Worm (Caenorhabditis elegans): ENCODE data around the gene Y56A3A.33.
A peak's percentile ranks its signal among the peaks of the same experiment; 100 is the strongest.

The Y56A3A.33 gene

DNA sequence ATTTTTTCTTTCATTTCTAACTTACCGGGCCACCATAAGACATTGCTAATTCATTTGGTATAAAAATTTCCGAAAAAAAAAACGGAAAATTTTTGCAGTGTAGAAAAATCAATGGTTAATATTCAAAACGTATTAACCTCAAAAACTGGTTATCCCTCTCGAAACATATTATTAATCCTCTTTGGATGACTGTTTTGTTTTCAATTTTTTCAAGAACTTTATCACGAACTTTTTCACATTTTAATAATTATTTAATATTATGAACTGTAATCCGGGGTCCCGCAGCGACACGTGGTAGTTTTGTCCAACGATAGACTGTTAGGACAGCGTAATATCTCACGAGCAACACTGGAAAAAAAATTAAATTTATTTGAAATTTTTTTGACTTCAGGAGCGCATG lies 26.0 kb upstream of the Y56A3A.33 start, which contains the start of gene Y79H2A.12:
Y79H2A.12 (minus strand) TSS at position 101 of the 400 bp plus-strand sequence.
- no peak for TF ChIP-seq unc-62 (GFP tag; optimal IDR thresholded peaks at IDR 0.05)
- TF ChIP-seq lin-32 (GFP tag; optimal IDR thresholded peaks at IDR 0.05): no peak
- TF ChIP-seq nhr-12 (tag; optimal IDR thresholded peaks at IDR 0.05): no peak
- no peak for TF ChIP-seq nhr-2 (tag; optimal IDR thresholded peaks at IDR 0.05)
- TF ChIP-seq ces-1 (GFP tag; optimal IDR thresholded peaks at IDR 0.05): no peak
- TF ChIP-seq bed-3 (GFP tag; optimal IDR thresholded peaks at IDR 0.05): no peak
- no peak for TF ChIP-seq elt-3 (tag; optimal IDR thresholded peaks at IDR 0.05)
- no peak for TF ChIP-seq lsy-2 (tag; optimal IDR thresholded peaks at IDR 0.05)
- no peak for TF ChIP-seq drap-1 (GFP tag; optimal IDR thresholded peaks at IDR 0.05)
- TF ChIP-seq snpc-4 (tag; optimal IDR thresholded peaks at IDR 0.05): no peak
- no peak for TF ChIP-seq nhr-237 (tag; optimal IDR thresholded peaks at IDR 0.05)
- TF ChIP-seq ceh-39 (tag; optimal IDR thresholded peaks at IDR 0.05): no peak
- no peak for TF ChIP-seq tbx-8 (GFP tag; optimal IDR thresholded peaks at IDR 0.05)
- TF ChIP-seq blmp-1 (tag; optimal IDR thresholded peaks at IDR 0.05): no peak
- no peak for TF ChIP-seq sem-2 (GFP tag; optimal IDR thresholded peaks at IDR 0.05)
- TF ChIP-seq cnd-1 (tag; optimal IDR thresholded peaks at IDR 0.05): no peak
- TF ChIP-seq hlh-1 (tag; optimal IDR thresholded peaks at IDR 0.05): no peak

DNA sequence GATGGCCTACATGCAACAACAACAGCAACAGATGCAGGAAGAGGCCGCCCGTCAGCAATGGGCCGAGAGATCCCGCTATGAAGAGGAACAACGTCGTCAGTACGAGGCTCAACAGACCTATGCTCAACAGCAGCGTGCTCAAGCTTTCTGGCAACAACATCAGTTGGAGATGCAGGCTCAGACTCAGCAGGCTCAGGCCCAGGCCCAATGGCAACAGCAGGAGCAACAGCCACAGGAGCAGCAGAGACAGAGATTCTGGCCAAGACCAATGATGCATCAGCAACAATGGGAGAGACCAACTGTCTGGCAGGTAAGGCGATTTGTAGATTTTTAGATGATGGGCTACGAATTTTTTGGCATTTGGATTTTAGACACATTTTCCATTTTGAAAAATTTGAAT lies 19.5 kb upstream of the Y56A3A.33 start:
- TF ChIP-seq ceh-83 (GFP tag; optimal IDR thresholded peaks at IDR 0.05) (no peak), elt-3 (tag; optimal IDR thresholded peaks at IDR 0.05) (no peak), mls-2 (tag; optimal IDR thresholded peaks at IDR 0.05) (no peak), nhr-2 (tag; optimal IDR thresholded peaks at IDR 0.05) (no peak), blmp-1 (tag; optimal IDR thresholded peaks at IDR 0.05) (no peak), bed-3 (GFP tag; optimal IDR thresholded peaks at IDR 0.05) (no peak)

DNA sequence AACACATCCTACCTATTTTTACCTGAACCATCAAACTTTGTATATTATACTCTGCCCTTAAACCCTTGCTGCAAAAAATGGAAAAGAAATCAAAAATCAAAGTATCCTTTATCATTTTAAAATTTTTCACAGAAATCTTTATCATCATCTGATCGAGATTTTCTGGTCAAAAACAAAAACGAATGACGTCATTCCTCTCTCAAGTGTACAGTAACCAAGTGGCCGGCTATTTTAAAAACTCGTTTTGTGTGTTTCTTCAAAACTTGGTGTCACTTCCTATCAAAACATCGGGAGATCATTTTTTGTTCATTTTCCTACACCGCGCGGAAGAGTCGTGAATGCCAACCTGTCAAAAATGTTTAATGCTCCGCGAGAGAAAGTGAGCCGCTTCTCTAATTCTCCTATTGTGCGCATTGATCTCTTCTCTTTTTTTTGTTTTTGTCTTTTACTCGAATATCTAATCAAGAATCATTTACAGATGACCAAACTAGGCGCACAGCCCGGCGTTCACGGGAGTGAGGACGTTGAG lies 17.4 kb upstream of the Y56A3A.33 start, which contains the start of gene brp-1:
brp-1 (plus strand) TSS at position 479 of the 529 bp plus-strand sequence.
- TF ChIP-seq zip-8 (tag; optimal IDR thresholded peaks at IDR 0.05): peak; percentile 56
- no peak for TF ChIP-seq elt-3 (tag; optimal IDR thresholded peaks at IDR 0.05)
- no peak for TF ChIP-seq pha-4 (tag; optimal IDR thresholded peaks at IDR 0.05)

DNA sequence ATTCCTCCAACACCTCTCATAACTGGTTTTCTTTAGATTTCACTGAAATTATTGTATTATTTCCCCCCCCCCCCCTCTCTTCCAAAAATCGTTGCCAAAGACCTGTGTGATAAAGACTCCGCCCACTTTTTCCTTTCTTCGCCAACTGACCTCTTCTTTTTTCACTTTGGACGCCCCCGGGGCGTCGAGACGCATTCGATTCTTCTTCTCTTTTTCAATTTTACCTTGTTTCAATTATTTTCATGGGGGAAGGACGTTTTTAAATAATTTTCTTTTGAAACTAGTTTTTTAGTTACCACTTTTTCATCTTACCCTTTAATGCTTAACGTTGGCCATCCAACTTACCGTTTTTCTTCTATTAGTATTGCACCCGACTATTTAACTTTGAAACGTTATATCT lies 15.2 kb upstream of the Y56A3A.33 start:
- no peak for TF ChIP-seq ceh-83 (GFP tag; optimal IDR thresholded peaks at IDR 0.05)
- TF ChIP-seq snpc-4 (tag; optimal IDR thresholded peaks at IDR 0.05): no peak
- no peak for TF ChIP-seq ztf-11 (tag; optimal IDR thresholded peaks at IDR 0.05)
- TF ChIP-seq nhr-76 (tag; optimal IDR thresholded peaks at IDR 0.05): no peak
- no peak for TF ChIP-seq unc-39 (tag; optimal IDR thresholded peaks at IDR 0.05)
- TF ChIP-seq lsy-2 (tag; optimal IDR thresholded peaks at IDR 0.05): no peak
- no peak for TF ChIP-seq ham-2 (GFP tag; optimal IDR thresholded peaks at IDR 0.05)
- no peak for TF ChIP-seq elt-1 (tag; optimal IDR thresholded peaks at IDR 0.05; ENCODE audit: borderline replicate concordance, insufficient read depth)
- TF ChIP-seq hlh-1 (tag; optimal IDR thresholded peaks at IDR 0.05): no peak
- no peak for TF ChIP-seq flh-1 (GFP tag; optimal IDR thresholded peaks at IDR 0.05)
- no peak for TF ChIP-seq M03D4.4 (tag; optimal IDR thresholded peaks at IDR 0.05)
- no peak for TF ChIP-seq nhr-237 (tag; optimal IDR thresholded peaks at IDR 0.05)

DNA sequence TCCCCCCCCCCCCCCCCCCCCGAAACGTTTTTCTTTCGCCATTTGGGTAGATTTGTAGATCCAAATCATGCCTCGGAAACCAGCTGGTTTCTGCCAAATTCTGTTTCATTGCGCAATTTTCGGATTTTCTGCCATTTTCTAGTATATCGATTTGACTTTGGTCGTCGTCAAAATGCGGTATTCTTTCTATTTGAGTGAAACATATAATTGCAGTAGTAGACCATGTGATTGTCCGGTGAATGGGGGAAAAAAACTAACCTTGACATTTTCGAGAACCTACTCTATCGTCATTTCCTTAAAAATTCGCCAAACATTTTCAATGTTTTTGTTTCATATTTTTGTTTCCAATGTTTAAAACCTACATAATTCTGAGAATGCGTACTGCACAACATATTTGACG lies 12.9 kb upstream of the Y56A3A.33 start:
- TF ChIP-seq ceh-39 (tag; optimal IDR thresholded peaks at IDR 0.05) (no peak), tbx-8 (GFP tag; optimal IDR thresholded peaks at IDR 0.05) (no peak), pha-4 (tag; optimal IDR thresholded peaks at IDR 0.05) (no peak)

DNA sequence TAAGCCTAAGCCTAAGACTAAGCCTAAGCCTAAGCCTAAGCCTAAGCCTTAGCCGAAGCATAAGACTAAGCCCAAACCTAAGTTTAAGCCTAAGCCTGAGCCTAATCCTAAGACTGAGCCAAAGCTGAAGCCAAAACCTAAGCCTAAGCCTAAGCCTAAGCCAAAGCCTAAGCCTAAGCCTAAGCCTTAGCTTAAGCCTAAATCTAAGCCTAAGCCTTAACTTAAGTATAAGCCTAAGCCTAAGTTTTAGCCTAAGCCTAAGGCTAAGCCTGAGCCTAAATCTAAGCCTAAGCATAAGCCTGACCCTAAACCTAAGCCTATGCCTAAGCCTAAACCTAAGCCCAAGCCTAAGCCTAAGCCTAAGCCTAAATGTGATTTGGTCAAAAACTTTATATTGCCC lies 12.4 kb upstream of the Y56A3A.33 start:
- TF ChIP-seq ham-2 (GFP tag; optimal IDR thresholded peaks at IDR 0.05): peak; percentile 54
- TF ChIP-seq hlh-1 (tag; optimal IDR thresholded peaks at IDR 0.05): no peak
- no peak for TF ChIP-seq lsy-2 (tag; optimal IDR thresholded peaks at IDR 0.05)
- TF ChIP-seq unc-62 (GFP tag; optimal IDR thresholded peaks at IDR 0.05): no peak

DNA sequence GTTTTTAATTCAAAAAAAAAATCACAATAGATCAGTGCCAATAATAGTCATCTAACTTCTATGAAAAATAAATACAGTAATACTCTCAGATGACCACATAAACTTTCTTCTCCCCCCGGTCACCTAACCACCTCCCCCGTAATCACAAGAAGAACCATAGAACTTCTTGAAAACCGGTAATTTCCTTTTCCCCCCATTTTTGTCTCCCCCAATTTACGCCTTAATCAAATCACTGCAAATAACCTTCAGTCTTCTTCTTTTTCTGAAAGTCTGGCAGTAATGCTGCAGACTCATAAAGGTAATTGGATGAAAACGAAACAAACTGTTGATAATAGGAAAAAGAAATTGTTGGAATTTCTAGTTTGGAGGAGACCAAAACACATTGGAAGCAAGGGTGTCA lies 11.8 kb upstream of the Y56A3A.33 start:
- TF ChIP-seq lin-13 (tag; optimal IDR thresholded peaks at IDR 0.05) (no peak), sem-2 (GFP tag; optimal IDR thresholded peaks at IDR 0.05) (no peak), elt-3 (tag; optimal IDR thresholded peaks at IDR 0.05) (no peak), flh-1 (GFP tag; optimal IDR thresholded peaks at IDR 0.05) (no peak), mls-2 (tag; optimal IDR thresholded peaks at IDR 0.05) (no peak), drap-1 (GFP tag; optimal IDR thresholded peaks at IDR 0.05) (no peak), unc-120 (tag; optimal IDR thresholded peaks at IDR 0.05; ENCODE audit: poor library complexity, severe bottlenecking) (no peak)
